Worm (Caenorhabditis elegans) whole organism, L2 larva: ENCODE results near the gene tbc-20.
A peak's percentile ranks its signal among the peaks of the same experiment; 100 is the strongest.

Source experiments
- F13H6.1 ChIP-seq: sonication (generic microtip); optimal IDR thresholded peaks from 2 replicates; lab custom pipeline; 2016; ENCODE audit warnings: missing genetic modification characterization, missing compliant biosample characterization
- R02D3.7 ChIP-seq: fragments of 150-350 bp; optimal IDR thresholded peaks from 2 replicates; lab custom pipeline; 2014; ENCODE audit warnings: missing biosample characterization, missing genetic modification characterization
- Y55F3AM.14 ChIP-seq: fragments of 200-800 bp; sonication (Bioruptor generic); optimal IDR thresholded peaks from 2 replicates; lab custom pipeline; 2018; ENCODE audit warnings: mild to moderate bottlenecking, missing genetic modification characterization, missing compliant biosample characterization
- ZK546.5 ChIP-seq: sonication (generic microtip); optimal IDR thresholded peaks from 2 replicates; lab custom pipeline; 2017; ENCODE audit warnings: missing biosample characterization, missing genetic modification characterization
- alr-1 ChIP-seq: fragments of 150-350 bp; optimal IDR thresholded peaks from 2 replicates; lab custom pipeline; 2014; ENCODE audit warnings: missing biosample characterization, missing genetic modification characterization
- ama-1 ChIP-seq: fragments of 150-350 bp; optimal IDR thresholded peaks from 2 replicates; lab custom pipeline; 2018; ENCODE audit warnings: inconsistent platforms
- blmp-1 ChIP-seq: sonication (generic microtip); optimal IDR thresholded peaks from 2 replicates; lab custom pipeline; 2017; ENCODE audit warnings: missing genetic modification characterization, mild to moderate bottlenecking, missing compliant biosample characterization, antibody characterized with exemption, moderate library complexity; ENCODE audit not compliant: insufficient read depth
- ceh-82 ChIP-seq: fragments of 150-350 bp; optimal IDR thresholded peaks from 2 replicates; lab custom pipeline; 2014; ENCODE audit warnings: missing biosample characterization, missing genetic modification characterization
- crh-2 ChIP-seq: sonication (generic microtip); optimal IDR thresholded peaks from 2 replicates; lab custom pipeline; 2017; ENCODE audit warnings: missing biosample characterization, missing genetic modification characterization
- dmd-4 ChIP-seq: sonication (generic microtip); optimal IDR thresholded peaks from 2 replicates; lab custom pipeline; 2017; ENCODE audit warnings: missing biosample characterization, missing genetic modification characterization
- elt-1 ChIP-seq: fragments of 150-350 bp; optimal IDR thresholded peaks from 2 replicates; lab custom pipeline; 2014; ENCODE audit warnings: missing biosample characterization, missing genetic modification characterization
- elt-3 ChIP-seq: sonication (generic microtip); optimal IDR thresholded peaks from 2 replicates; lab custom pipeline; 2017; ENCODE audit warnings: missing biosample characterization, missing genetic modification characterization
- fos-1 ChIP-seq: fragments of 150-350 bp; optimal IDR thresholded peaks from 2 replicates; lab custom pipeline; 2014; ENCODE audit warnings: missing biosample characterization, missing genetic modification characterization
- gmeb-1 ChIP-seq: fragments of 150-350 bp; optimal IDR thresholded peaks from 2 replicates; lab custom pipeline; 2014; ENCODE audit warnings: missing biosample characterization, missing genetic modification characterization
- lin-11 ChIP-seq: fragments of 150-350 bp; sonication (generic microtip); optimal IDR thresholded peaks from 2 replicates; lab custom pipeline; 2014; ENCODE audit warnings: missing biosample characterization, missing genetic modification characterization, inconsistent platforms, mixed read lengths
- lin-13 ChIP-seq: fragments of 150-350 bp; optimal IDR thresholded peaks from 2 replicates; lab custom pipeline; 2014; ENCODE audit warnings: missing biosample characterization, missing genetic modification reagents, missing genetic modification characterization
- lin-39 ChIP-seq: fragments of 150-350 bp; optimal IDR thresholded peaks from 2 replicates; lab custom pipeline; 2014; ENCODE audit warnings: missing biosample characterization, missing genetic modification reagents, missing genetic modification characterization
- lsy-2 ChIP-seq, 2 experiments: fragments of 150-350 bp in 1 of 2; sonication (generic microtip) in 1 of 2; optimal IDR thresholded peaks; 2 replicates each; lab custom pipeline; 2014 to 2017; ENCODE audit warnings: missing biosample characterization in 2 of 2, missing genetic modification characterization in 2 of 2
- mab-5 ChIP-seq: fragments of 150-350 bp; optimal IDR thresholded peaks from 2 replicates; lab custom pipeline; 2014; ENCODE audit warnings: missing biosample characterization, missing genetic modification characterization
- mbf-1 ChIP-seq: sonication (generic microtip); optimal IDR thresholded peaks from 2 replicates; lab custom pipeline; 2017; ENCODE audit warnings: missing biosample characterization, missing genetic modification characterization
- mdl-1 ChIP-seq, 2 experiments: fragments of 150-350 bp in 1 of 2; sonication (generic microtip) in 1 of 2; optimal IDR thresholded peaks; 2 replicates each; lab custom pipeline; 2017; ENCODE audit warnings: missing biosample characterization in 2 of 2, missing genetic modification characterization in 2 of 2
- nhr-10 ChIP-seq: sonication (generic microtip); optimal IDR thresholded peaks from 2 replicates; lab custom pipeline; 2017; ENCODE audit warnings: missing biosample characterization, missing genetic modification characterization
- nhr-11 ChIP-seq: fragments of 150-350 bp; optimal IDR thresholded peaks from 2 replicates; lab custom pipeline; 2014; ENCODE audit warnings: missing biosample characterization, missing genetic modification characterization
- nhr-129 ChIP-seq: fragments of 150-350 bp; optimal IDR thresholded peaks from 2 replicates; lab custom pipeline; 2014; ENCODE audit warnings: missing biosample characterization, missing genetic modification characterization
- nhr-21 ChIP-seq: fragments of 150-350 bp; optimal IDR thresholded peaks from 2 replicates; lab custom pipeline; 2014; ENCODE audit warnings: missing biosample characterization, missing genetic modification characterization
- nhr-23 ChIP-seq: fragments of 150-350 bp; optimal IDR thresholded peaks from 2 replicates; lab custom pipeline; 2014; ENCODE audit warnings: missing biosample characterization, missing genetic modification reagents, missing genetic modification characterization
- nhr-237 ChIP-seq: fragments of 150-350 bp; optimal IDR thresholded peaks from 2 replicates; lab custom pipeline; 2014; ENCODE audit warnings: missing biosample characterization, missing genetic modification characterization
- nhr-25 ChIP-seq: fragments of 150-350 bp; sonication (generic microtip); optimal IDR thresholded peaks from 3 replicates; lab custom pipeline; 2014; ENCODE audit warnings: missing biosample characterization, missing genetic modification characterization
- nhr-6 ChIP-seq: fragments of 150-350 bp; optimal IDR thresholded peaks from 2 replicates; lab custom pipeline; 2014; ENCODE audit warnings: missing biosample characterization, missing genetic modification characterization
- nhr-77 ChIP-seq: fragments of 150-350 bp; optimal IDR thresholded peaks from 2 replicates; lab custom pipeline; 2014; ENCODE audit warnings: missing biosample characterization, missing genetic modification characterization
- peb-1 ChIP-seq: fragments of 150-350 bp; optimal IDR thresholded peaks from 2 replicates; lab custom pipeline; 2014; ENCODE audit warnings: missing biosample characterization, missing genetic modification characterization
- sem-4 ChIP-seq: fragments of 150-350 bp; optimal IDR thresholded peaks from 2 replicates; lab custom pipeline; 2014; ENCODE audit warnings: missing biosample characterization, missing genetic modification reagents, missing genetic modification characterization
- skn-1 ChIP-seq: sonication (generic microtip); optimal IDR thresholded peaks from 2 replicates; lab custom pipeline; 2017; ENCODE audit warnings: missing biosample characterization, missing genetic modification characterization
- sma-3 ChIP-seq: sonication (generic microtip); optimal IDR thresholded peaks from 2 replicates; lab custom pipeline; 2016; ENCODE audit warnings: missing genetic modification reagents, missing genetic modification characterization, missing compliant biosample characterization
- sma-9 ChIP-seq, 2 experiments: fragments of 150-350 bp in 1 of 2; sonication (generic microtip) in 1 of 2; optimal IDR thresholded peaks; 2 replicates each; lab custom pipeline; 2014 to 2016; ENCODE audit warnings: missing genetic modification characterization in 2 of 2, mild to moderate bottlenecking in 1 of 2, missing biosample characterization in 1 of 2, missing compliant biosample characterization in 1 of 2, missing genetic modification reagents in 1 of 2, moderate library complexity in 1 of 2
- snpc-4 ChIP-seq: fragments of 150-350 bp; optimal IDR thresholded peaks from 2 replicates; lab custom pipeline; 2014; ENCODE audit warnings: missing biosample characterization, missing genetic modification characterization
- unc-39 ChIP-seq: fragments of 150-350 bp; optimal IDR thresholded peaks from 2 replicates; lab custom pipeline; 2014; ENCODE audit warnings: missing biosample characterization, missing genetic modification characterization
- unc-55 ChIP-seq: fragments of 150-350 bp; sonication (generic microtip); optimal IDR thresholded peaks from 3 replicates; lab custom pipeline; 2014; ENCODE audit warnings: missing biosample characterization, missing genetic modification reagents, missing genetic modification characterization
- unc-62 ChIP-seq: fragments of 150-350 bp; optimal IDR thresholded peaks from 2 replicates; lab custom pipeline; 2014; ENCODE audit warnings: missing biosample characterization, missing genetic modification reagents, missing genetic modification characterization
- zag-1 ChIP-seq: fragments of 150-350 bp; optimal IDR thresholded peaks from 2 replicates; lab custom pipeline; 2014; ENCODE audit warnings: missing biosample characterization, missing genetic modification characterization
- ztf-1 ChIP-seq: fragments of 200-800 bp; sonication (Bioruptor generic); conservative IDR thresholded peaks from 2 replicates; pipeline ENCODE4 v1.3.6; 2022; ENCODE audit warnings: missing genetic modification characterization, missing compliant biosample characterization
- ztf-11 ChIP-seq: sonication (generic microtip); optimal IDR thresholded peaks from 2 replicates; lab custom pipeline; 2017; ENCODE audit warnings: missing biosample characterization, missing genetic modification characterization
- ztf-4 ChIP-seq: fragments of 150-350 bp; optimal IDR thresholded peaks from 2 replicates; lab custom pipeline; 2014; ENCODE audit warnings: missing biosample characterization, missing genetic modification characterization

Gene tbc-20

ce11 chrII:14812231-14812630, 14.0 kb downstream of the tbc-20 start, which contains the start of gene osta-3:
osta-3 (plus strand) TSS chrII:14812531.
- TF ChIP-seq ZK546.5 (tag; lab: Kevin White, UChicago) = no peak
- no peak for TF ChIP-seq nhr-11 (tag; lab: Kevin White, UChicago)
- no peak for TF ChIP-seq nhr-77
- no peak for TF ChIP-seq peb-1 (tag; lab: Kevin White, UChicago)
- no peak for TF ChIP-seq R02D3.7 (tag; lab: Kevin White, UChicago)
- no peak for TF ChIP-seq lin-39 (tag; lab: Kevin White, UChicago)
- TF ChIP-seq unc-39 = no peak
- no peak for TF ChIP-seq mab-5 (tag; lab: Kevin White, UChicago)
- no peak for TF ChIP-seq nhr-25 (tag; lab: Kevin White, UChicago)
- no peak for TF ChIP-seq nhr-23 (tag; lab: Kevin White, UChicago)
- TF ChIP-seq elt-1 = no peak
- TF ChIP-seq sma-3 = no peak
- no peak for TF ChIP-seq sem-4 (tag; lab: Kevin White, UChicago)
- TF ChIP-seq ztf-4 (tag; lab: Kevin White, UChicago) = no peak
- TF ChIP-seq unc-55 = no peak
- no peak for TF ChIP-seq nhr-237 (tag; lab: Kevin White, UChicago)
- TF ChIP-seq dmd-4 = no peak
- TF ChIP-seq ceh-82 (tag; lab: Kevin White, UChicago) = no peak

- TF ChIP-seq fos-1 (peak; percentile 95), gmeb-1 (peak; percentile 22), skn-1 (tag; lab: Kevin White, UChicago) (no peak), nhr-77 (no peak), sma-9 (GFP tag; optimal IDR thresholded peaks at IDR 0.05; lab: Kevin White, UChicago) (peak; percentile 50), sma-9 (tag; optimal IDR thresholded peaks at IDR 0.05; lab: Kevin White, UChicago) (no peak), peb-1 (tag; lab: Kevin White, UChicago) (no peak), mdl-1 (tag; optimal IDR thresholded peaks at IDR 0.05; lab: Kevin White, UChicago) (no peak)
- TF ChIP-seq, all 48 proteins: peak for 3
Observed at ce11 chrII:14812661-14813060, 14.4 kb downstream of the tbc-20 start.

- TF ChIP-seq lin-13 (no peak), sma-3 (no peak), elt-3 (tag; lab: Kevin White, UChicago) (no peak), nhr-6 (no peak), lin-11 (tag; lab: Kevin White, UChicago) (no peak), elt-1 (no peak), ztf-1 (no peak), nhr-10 (tag; lab: Kevin White, UChicago) (no peak), dmd-4 (no peak), Y55F3AM.14 (GFP tag; lab: Kevin White, UChicago) (no peak), crh-2 (tag; lab: Kevin White, UChicago) (no peak), lin-39 (tag; lab: Kevin White, UChicago) (no peak)
- TF ChIP-seq, all 48 proteins: peak for 0
Observed at ce11 chrII:14813106-14813505, 14.8 kb downstream of the tbc-20 start.

ce11 chrII:14814894-14815568, 16.8 kb downstream of the tbc-20 start, which contains the start of gene W01D2.1:
W01D2.1 (plus strand) TSS chrII:14815518.
- TF ChIP-seq lin-11 (tag; lab: Kevin White, UChicago) = peak; percentile 46
- TF ChIP-seq Y55F3AM.14 (GFP tag; lab: Kevin White, UChicago) = no peak
- TF ChIP-seq skn-1 (tag; lab: Kevin White, UChicago) = no peak
- TF ChIP-seq F13H6.1 (tag; lab: Kevin White, UChicago) = peak; percentile 26
- TF ChIP-seq gmeb-1 = peak; percentile 88
- peak; percentile 70 for TF ChIP-seq nhr-129 (tag; lab: Kevin White, UChicago)
- peak; percentile 36 for TF ChIP-seq sem-4 (tag; lab: Kevin White, UChicago)
- TF ChIP-seq nhr-21 (tag; lab: Kevin White, UChicago) = peak; percentile 61
- TF ChIP-seq crh-2 (tag; lab: Kevin White, UChicago) = peak; percentile 73
- TF ChIP-seq zag-1 = peak; percentile 26
- TF ChIP-seq nhr-237 (tag; lab: Kevin White, UChicago) = no peak
- TF ChIP-seq ztf-1 = no peak
- TF ChIP-seq ztf-4 (tag; lab: Kevin White, UChicago) = peak; percentile 48
- no peak for TF ChIP-seq ztf-11
- peak; percentile 47 to 86 for TF ChIP-seq lsy-2 (tag; optimal IDR thresholded peaks at IDR 0.05; lab: Kevin White, UChicago)
- peak; percentile 27 for TF ChIP-seq fos-1
- peak; percentile 21 for TF ChIP-seq blmp-1 (tag; lab: Kevin White, UChicago)
- TF ChIP-seq unc-62 (GFP tag; lab: Kevin White, UChicago) = no peak
- TF ChIP-seq nhr-6 = peak; percentile 36
- peak; percentile 95 for TF ChIP-seq unc-55
- no peak for TF ChIP-seq ZK546.5 (tag; lab: Kevin White, UChicago)
- peak; percentile 77 for TF ChIP-seq snpc-4 (tag; lab: Kevin White, UChicago)
- no peak for TF ChIP-seq nhr-11 (tag; lab: Kevin White, UChicago)
- no peak for TF ChIP-seq mbf-1
- no peak for TF ChIP-seq nhr-77
- no peak for TF ChIP-seq dmd-4
- no peak for TF ChIP-seq alr-1
- peak; percentile 23 for TF ChIP-seq mab-5 (tag; lab: Kevin White, UChicago)
- peak; percentile 35 for TF ChIP-seq sma-3
- no peak for TF ChIP-seq mdl-1 (tag; optimal IDR thresholded peaks at IDR 0.05; lab: Kevin White, UChicago)
- no peak for TF ChIP-seq R02D3.7 (tag; lab: Kevin White, UChicago)
- TF ChIP-seq sma-9 (GFP tag; optimal IDR thresholded peaks at IDR 0.05; lab: Kevin White, UChicago) = peak; percentile 39
- no peak for TF ChIP-seq sma-9 (tag; optimal IDR thresholded peaks at IDR 0.05; lab: Kevin White, UChicago)
- TF ChIP-seq nhr-25 (tag; lab: Kevin White, UChicago) = peak; percentile 62
- peak; percentile 7 for TF ChIP-seq ama-1 (lab: Kevin White, UChicago)
